Fruit fly (Drosophila melanogaster) whole organism, embryonic: ENCODE results near the gene BTBD9.

ENCODE experiments used
- Asciz ChIP-seq: fragments of 200-800 bp; sonication (Bioruptor generic); optimal IDR thresholded peaks from 2 replicates; lab custom pipeline; 2017; ENCODE audit warnings: missing biosample characterization, mild to moderate bottlenecking, missing genetic modification characterization, missing genetic modification reagents
- Bgb ChIP-seq: fragments of 200-800 bp; sonication (Bioruptor generic); IDR thresholded peaks from 2 replicates; pipeline ENCODE4 v1.3.6; 2022; ENCODE audit warnings: missing biosample characterization, missing genetic modification characterization; ENCODE audit not compliant: partially characterized antibody
- CG10543 ChIP-seq: fragments of 200-800 bp; sonication (Bioruptor generic); optimal IDR thresholded peaks from 3 replicates; lab custom pipeline; 2017; ENCODE audit warnings: missing biosample characterization, mild to moderate bottlenecking, missing genetic modification characterization, moderate library complexity
- CG10654 ChIP-seq: fragments of 200-800 bp; sonication (Bioruptor generic); optimal IDR thresholded peaks from 2 replicates; lab custom pipeline; 2016; ENCODE audit warnings: missing biosample characterization, missing genetic modification characterization
- CG12942 ChIP-seq: fragments of 200-800 bp; sonication (Bioruptor generic); optimal IDR thresholded peaks from 3 replicates; lab custom pipeline; 2016; ENCODE audit warnings: missing biosample characterization, missing genetic modification characterization
- CG13123 ChIP-seq: fragments of 200-800 bp; sonication (Bioruptor generic); optimal IDR thresholded peaks from 2 replicates; lab custom pipeline; 2016; ENCODE audit warnings: missing biosample characterization, missing genetic modification characterization
- CG14965 ChIP-seq: fragments of 200-800 bp; sonication (Bioruptor generic); optimal IDR thresholded peaks from 2 replicates; lab custom pipeline; 2016; ENCODE audit warnings: missing biosample characterization, missing genetic modification characterization, borderline replicate concordance
- CG17186 ChIP-seq: fragments of 200-800 bp; sonication (Bioruptor generic); optimal IDR thresholded peaks from 3 replicates; lab custom pipeline; 2017; ENCODE audit warnings: missing biosample characterization, missing genetic modification reagents, missing genetic modification characterization
- CG17385 ChIP-seq: fragments of 200-800 bp; sonication (Bioruptor generic); optimal IDR thresholded peaks from 3 replicates; lab custom pipeline; 2018; ENCODE audit warnings: missing biosample characterization, mild to moderate bottlenecking, missing genetic modification characterization
- CG17829 ChIP-seq: fragments of 200-800 bp; optimal IDR thresholded peaks from 2 replicates; lab custom pipeline; 2019; ENCODE audit warnings: missing biosample characterization, mild to moderate bottlenecking, missing genetic modification characterization, moderate library complexity
- CG17912 ChIP-seq: fragments of 200-800 bp; sonication (Bioruptor generic); optimal IDR thresholded peaks from 2 replicates; lab custom pipeline; 2018; ENCODE audit warnings: missing biosample characterization, mild to moderate bottlenecking, missing genetic modification characterization
- CG18262 ChIP-seq: fragments of 200-800 bp; optimal IDR thresholded peaks from 3 replicates; lab custom pipeline; 2019; ENCODE audit warnings: missing biosample characterization, mild to moderate bottlenecking, missing genetic modification characterization, moderate library complexity
- CG18619 ChIP-seq: fragments of 200-800 bp; sonication (Bioruptor generic); optimal IDR thresholded peaks from 3 replicates; lab custom pipeline; 2017; ENCODE audit warnings: missing biosample characterization, mild to moderate bottlenecking, missing genetic modification characterization
- CG30403 ChIP-seq: fragments of 200-800 bp; sonication (Bioruptor generic); optimal IDR thresholded peaks from 3 replicates; lab custom pipeline; 2016; ENCODE audit warnings: missing biosample characterization, missing genetic modification characterization
- CG3847 ChIP-seq: fragments of 200-800 bp; sonication (Bioruptor generic); IDR thresholded peaks from 2 replicates; pipeline ENCODE4 v1.3.6; 2022; ENCODE audit warnings: missing biosample characterization, missing genetic modification characterization
- CG7963 ChIP-seq: fragments of 200-800 bp; sonication (Bioruptor generic); IDR thresholded peaks from 3 replicates; pipeline ENCODE4 v1.3.6; 2022; ENCODE audit warnings: missing biosample characterization, missing genetic modification characterization; ENCODE audit not compliant: partially characterized antibody
- CG9215 ChIP-seq: fragments of 200-800 bp; sonication (Bioruptor generic); IDR thresholded peaks from 2 replicates; pipeline ENCODE4 v1.3.6; 2022; ENCODE audit warnings: missing biosample characterization, missing genetic modification characterization
- CHES-1-like ChIP-seq: fragments of 200-800 bp; sonication (Bioruptor generic); optimal IDR thresholded peaks from 2 replicates; lab custom pipeline; 2016; ENCODE audit warnings: missing biosample characterization, missing genetic modification characterization
- D19B ChIP-seq: fragments of 200-800 bp; sonication (Bioruptor generic); optimal IDR thresholded peaks from 2 replicates; lab custom pipeline; 2017; ENCODE audit warnings: missing biosample characterization, mild to moderate bottlenecking, missing genetic modification characterization
- Ets65A ChIP-seq: fragments of 200-800 bp; sonication (Bioruptor generic); peaks from one replicate; lab custom pipeline; 2016; ENCODE audit warnings: missing biosample characterization, missing genetic modification characterization
- Fer1 ChIP-seq: fragments of 200-800 bp; sonication (Bioruptor generic); optimal IDR thresholded peaks from 2 replicates; lab custom pipeline; 2017; ENCODE audit warnings: missing biosample characterization, mild to moderate bottlenecking, missing genetic modification characterization
- Gsc ChIP-seq: fragments of 200-800 bp; sonication (Bioruptor generic); IDR thresholded peaks from 2 replicates; pipeline ENCODE4 v1.3.6; 2022; ENCODE audit warnings: missing biosample characterization, missing genetic modification characterization
- HmgD ChIP-seq: fragments of 200-800 bp; sonication (Bioruptor generic); optimal IDR thresholded peaks from 3 replicates; lab custom pipeline; 2016; ENCODE audit warnings: missing biosample characterization, missing genetic modification characterization
- HmgZ ChIP-seq: fragments of 200-800 bp; sonication (Bioruptor generic); optimal IDR thresholded peaks from 2 replicates; lab custom pipeline; 2018; ENCODE audit warnings: missing biosample characterization, mild to moderate bottlenecking, missing genetic modification characterization
- Hmr ChIP-seq: fragments of 200-800 bp; sonication (Bioruptor generic); optimal IDR thresholded peaks from 3 replicates; lab custom pipeline; 2017; ENCODE audit warnings: mild to moderate bottlenecking, missing biosample characterization, missing genetic modification reagents, missing genetic modification characterization
- Kr ChIP-seq: fragments of 200-800 bp; sonication (Bioruptor generic); optimal IDR thresholded peaks from 2 replicates; lab custom pipeline; 2017; ENCODE audit warnings: missing biosample characterization, mild to moderate bottlenecking, missing genetic modification characterization
- Med ChIP-seq: fragments of 200-800 bp; sonication (Bioruptor generic); peaks from one replicate; lab custom pipeline; 2016; ENCODE audit warnings: missing biosample characterization, missing genetic modification characterization, mild to moderate bottlenecking, inconsistent platforms, moderate library complexity
- Mrtf ChIP-seq: fragments of 200-800 bp; sonication (Bioruptor generic); IDR thresholded peaks from 3 replicates; pipeline ENCODE4 v1.3.6; 2022; ENCODE audit warnings: missing biosample characterization, missing genetic modification characterization
- Opbp ChIP-seq: fragments of 200-800 bp; sonication (Bioruptor generic); IDR thresholded peaks from 3 replicates; pipeline ENCODE4 v1.3.6; 2022; ENCODE audit warnings: missing biosample characterization, missing genetic modification characterization; ENCODE audit not compliant: partially characterized antibody
- Ravus ChIP-seq: fragments of 200-800 bp; sonication (Bioruptor generic); IDR thresholded peaks from 2 replicates; pipeline ENCODE4 v1.3.6; 2022; ENCODE audit warnings: missing biosample characterization, missing genetic modification characterization
- Sry-δ ChIP-seq: fragments of 200-800 bp; sonication (Bioruptor generic); optimal IDR thresholded peaks from 2 replicates; lab custom pipeline; 2016; ENCODE audit warnings: missing biosample characterization, missing genetic modification characterization
- Taf1 ChIP-seq: fragments of 200-800 bp; sonication (Bioruptor generic); IDR thresholded peaks from 2 replicates; pipeline ENCODE4 v1.3.6; 2022; ENCODE audit warnings: missing biosample characterization, missing genetic modification characterization
- ac ChIP-seq: fragments of 200-800 bp; sonication (Bioruptor generic); optimal IDR thresholded peaks from 3 replicates; lab custom pipeline; 2017; ENCODE audit warnings: missing biosample characterization, mild to moderate bottlenecking, missing genetic modification characterization
- ato ChIP-seq: fragments of 200-800 bp; sonication (Bioruptor generic); IDR thresholded peaks from 2 replicates; pipeline ENCODE4 v1.3.6; 2022; ENCODE audit warnings: missing biosample characterization, missing genetic modification characterization; ENCODE audit not compliant: partially characterized antibody
- chinmo ChIP-seq: fragments of 200-800 bp; sonication (Bioruptor generic); IDR thresholded peaks from 4 replicates; pipeline ENCODE4 v1.3.6; 2022; ENCODE audit warnings: missing biosample characterization, missing genetic modification characterization; ENCODE audit not compliant: partially characterized antibody
- chn ChIP-seq: fragments of 200-800 bp; sonication (Bioruptor generic); optimal IDR thresholded peaks from 2 replicates; lab custom pipeline; 2016; ENCODE audit warnings: missing biosample characterization, missing genetic modification characterization
- croc ChIP-seq: fragments of 200-800 bp; sonication (Bioruptor generic); conservative IDR thresholded peaks from 3 replicates; pipeline ENCODE4 v1.3.6; 2022; ENCODE audit warnings: missing biosample characterization, missing genetic modification characterization
- dm ChIP-seq: fragments of 200-800 bp; sonication (Bioruptor generic); optimal IDR thresholded peaks from 3 replicates; lab custom pipeline; 2016; ENCODE audit warnings: missing biosample characterization, missing genetic modification characterization
- ems ChIP-seq: fragments of 200-800 bp; sonication (Bioruptor generic); optimal IDR thresholded peaks from 3 replicates; lab custom pipeline; 2016; ENCODE audit warnings: missing biosample characterization, missing genetic modification characterization
- her ChIP-seq: fragments of 200-800 bp; sonication (Bioruptor generic); optimal IDR thresholded peaks from 2 replicates; lab custom pipeline; 2016; ENCODE audit warnings: missing biosample characterization, missing genetic modification characterization
- insv ChIP-seq, 2 experiments: fragments of 200-800 bp; sonication (Bioruptor generic); optimal IDR thresholded peaks; 3 replicates each; lab custom pipeline; 2016 to 2018; ENCODE audit warnings: missing biosample characterization in 2 of 2, missing genetic modification characterization in 2 of 2
- lov ChIP-seq, 2 experiments: fragments of 200-800 bp in 1 of 2; fragments of >200 bp in 1 of 2; sonication (Bioruptor generic) in 1 of 2; IDR thresholded peaks in 1 of 2; optimal IDR thresholded peaks in 1 of 2; 2 replicates in 1 of 2; 3 replicates in 1 of 2; pipeline versions ENCODE4 v1.3.6 to Lab custom; 2017 to 2022; ENCODE audit warnings: missing biosample characterization in 1 of 2, missing genetic modification characterization in 1 of 2
- mld ChIP-seq: fragments of 200-800 bp; sonication (Bioruptor generic); IDR thresholded peaks from 3 replicates; pipeline ENCODE4 v1.3.6; 2022; ENCODE audit warnings: missing biosample characterization, missing genetic modification characterization; ENCODE audit not compliant: partially characterized antibody
- onecut ChIP-seq: fragments of 200-800 bp; sonication (Bioruptor generic); IDR thresholded peaks from 2 replicates; pipeline ENCODE4 v1.3.6; 2022; ENCODE audit warnings: missing biosample characterization, missing genetic modification characterization
- sima ChIP-seq: fragments of 200-800 bp; sonication (Bioruptor generic); optimal IDR thresholded peaks from 2 replicates; lab custom pipeline; 2016; ENCODE audit warnings: missing biosample characterization, missing genetic modification characterization
- sqz ChIP-seq: fragments of 200-800 bp; sonication (Bioruptor generic); optimal IDR thresholded peaks from 3 replicates; lab custom pipeline; 2018; ENCODE audit warnings: missing biosample characterization, mild to moderate bottlenecking, missing genetic modification characterization
- tgo ChIP-seq: fragments of 200-800 bp; sonication (Bioruptor generic); IDR thresholded peaks from 3 replicates; pipeline ENCODE4 v1.3.6; 2022; ENCODE audit warnings: missing biosample characterization, missing genetic modification characterization
- wek ChIP-seq: fragments of 200-800 bp; sonication (Bioruptor generic); optimal IDR thresholded peaks from 3 replicates; lab custom pipeline; 2018; ENCODE audit warnings: missing biosample characterization, mild to moderate bottlenecking, missing genetic modification characterization, moderate library complexity
- zen2 ChIP-seq: fragments of 200-800 bp; sonication (Bioruptor generic); IDR thresholded peaks from 3 replicates; pipeline ENCODE4 v1.3.6; 2022; ENCODE audit warnings: missing biosample characterization, missing genetic modification characterization; ENCODE audit not compliant: partially characterized antibody

The BTBD9 gene

dm6 chrX:10768043-10768674 is at the start of gene BTBD9, which contains the start of gene Atg8a (continued):
- TF ChIP-seq CG7963 (GFP tag; lab: Robert Waterston, UW) (peak; percentile 65), CG10654 (peak; percentile 10), ato (GFP tag; lab: Robert Waterston, UW) (no peak; the same call in none of the 2 replicates), CG14965 (no peak), onecut (GFP tag; lab: Robert Waterston, UW) (no peak), D19B (GFP tag; lab: Kevin White, UChicago) (no peak), CG12942 (GFP tag; lab: Kevin White, UChicago) (peak; percentile 9), sqz (no peak), CG13123 (peak; percentile 23), Ets65A (GFP tag; lab: Kevin White, UChicago) (peak; percentile 92), Hmr (GFP tag; lab: Kevin White, UChicago) (peak; percentile 96), CG18262 (no peak), chinmo (GFP tag; lab: Robert Waterston, UW) (peak; percentile 79; the same call in 1 of the 4 replicates), croc (no peak), Bgb (GFP tag; lab: Robert Waterston, UW) (peak; percentile 82), CG30403 (GFP tag; lab: Kevin White, UChicago) (peak; percentile 26), CG17829 (tag; lab: Kevin White, UChicago) (peak; percentile 59), Med (GFP tag; lab: Kevin White, UChicago) (peak; percentile 95), CG10543 (GFP tag; lab: Kevin White, UChicago) (peak; percentile 44), CG17186 (GFP tag; lab: Kevin White, UChicago) (peak; percentile 78), Asciz (no peak), ems (peak; percentile 17), dm (peak; percentile 49), chn (no peak), lov (optimal IDR thresholded peaks at IDR 0.05; lab: Kevin White, UChicago) (no peak), lov (GFP tag; IDR thresholded peaks at IDR 0.05; lab: Robert Waterston, UW) (no peak), sima (GFP tag; lab: Kevin White, UChicago) (no peak), tgo (GFP tag; lab: Robert Waterston, UW) (peak; percentile 38; the same call in 2 of the 3 replicates), her (GFP tag; lab: Kevin White, UChicago) (peak; percentile 58), Kr (GFP tag; lab: Kevin White, UChicago) (no peak), insv (GFP tag; optimal IDR thresholded peaks at IDR 0.05; lab: Kevin White, UChicago) (peak in 1 of 2 experiments; percentile 58), HmgZ (peak; percentile 84), Sry-δ (GFP tag; lab: Kevin White, UChicago) (peak; percentile 99), ac (GFP tag; lab: Kevin White, UChicago) (no peak), CG9215 (GFP tag; lab: Robert Waterston, UW) (0 out of 2 replicates have a peak, but pooled peaks have one; percentile 5), wek (GFP tag; lab: Kevin White, UChicago) (no peak), Gsc (GFP tag; lab: Robert Waterston, UW) (no peak), Opbp (GFP tag; lab: Robert Waterston, UW) (peak; percentile 65), Mrtf (GFP tag; lab: Robert Waterston, UW) (0 out of 3 replicates have a peak, but pooled peaks have one; percentile 37), Taf1 (GFP tag; lab: Robert Waterston, UW) (no peak), HmgD (GFP tag; lab: Kevin White, UChicago) (peak; percentile 92), CHES-1-like (GFP tag; lab: Kevin White, UChicago) (peak; percentile 51), CG17385 (GFP tag; lab: Kevin White, UChicago) (peak; percentile 36), zen2 (peak; percentile 75; the same call in 1 of the 3 replicates), Fer1 (GFP tag; lab: Kevin White, UChicago) (peak; percentile 25), CG18619 (GFP tag; lab: Kevin White, UChicago) (no peak), Ravus (GFP tag; lab: Robert Waterston, UW) (no peak), mld (GFP tag; lab: Robert Waterston, UW) (peak; percentile 72; the same call in 2 of the 3 replicates), CG3847 (GFP tag; lab: Robert Waterston, UW) (peak; percentile 76), CG17912 (GFP tag; lab: Kevin White, UChicago) (no peak)
